Worm (Caenorhabditis elegans) whole organism, young adult: ENCODE measurements around the gene Y77E11A.8.

Experiments
- F33H1.4 ChIP-seq: fragments of 200-800 bp; sonication (Bioruptor generic); IDR thresholded peaks from 2 replicates; pipeline ENCODE4 v1.3.6; 2022; ENCODE audit warnings: missing genetic modification reagents, missing genetic modification characterization, missing compliant biosample characterization
- F49E8.2 ChIP-seq: sonication (generic microtip); optimal IDR thresholded peaks from 3 replicates; lab custom pipeline; 2017; ENCODE audit warnings: missing genetic modification characterization, mild to moderate bottlenecking, missing compliant biosample characterization, antibody characterized with exemption, moderate library complexity; ENCODE audit not compliant: insufficient read depth
- T26A5.8 ChIP-seq: sonication (generic microtip); optimal IDR thresholded peaks from 2 replicates; lab custom pipeline; 2016; ENCODE audit warnings: missing genetic modification characterization, missing compliant biosample characterization
- attf-5 ChIP-seq: fragments of 200-800 bp; sonication (Bioruptor generic); optimal IDR thresholded peaks from 2 replicates; lab custom pipeline; 2018; ENCODE audit warnings: mild to moderate bottlenecking, missing genetic modification characterization, missing compliant biosample characterization
- attf-6 ChIP-seq: fragments of 200-800 bp; sonication (Bioruptor generic); IDR thresholded peaks from 2 replicates; pipeline ENCODE4 v1.3.6; 2022; ENCODE audit warnings: missing genetic modification reagents, missing genetic modification characterization, missing compliant biosample characterization
- hmg-20 ChIP-seq: fragments of 200-800 bp; sonication (Bioruptor generic); IDR thresholded peaks from 2 replicates; pipeline ENCODE4 v1.3.6; 2022; ENCODE audit warnings: missing genetic modification reagents, missing genetic modification characterization, missing compliant biosample characterization
- let-526 ChIP-seq: fragments of 200-800 bp; sonication (Bioruptor generic); IDR thresholded peaks from 2 replicates; pipeline ENCODE4 v1.3.6; 2022; ENCODE audit warnings: missing genetic modification reagents, missing genetic modification characterization, missing compliant biosample characterization
- lin-40 ChIP-seq: sonication (generic microtip); optimal IDR thresholded peaks from 2 replicates; lab custom pipeline; 2016; ENCODE audit warnings: missing genetic modification characterization, mild to moderate bottlenecking, missing compliant biosample characterization, missing genotype, missing genetic modification reagents
- mcd-1 ChIP-seq: fragments of 200-800 bp; sonication (Bioruptor generic); IDR thresholded peaks from 2 replicates; pipeline ENCODE4 v1.3.6; 2022; ENCODE audit warnings: missing genetic modification reagents, missing genetic modification characterization, missing compliant biosample characterization
- sea-2 ChIP-seq: fragments of 200-800 bp; sonication (Bioruptor generic); IDR thresholded peaks from 2 replicates; pipeline ENCODE4 v1.3.6; 2022; ENCODE audit warnings: missing genetic modification characterization, missing compliant biosample characterization
- unc-130 ChIP-seq: sonication (generic microtip); optimal IDR thresholded peaks from 2 replicates; lab custom pipeline; 2016; ENCODE audit warnings: missing genetic modification reagents, missing genetic modification characterization, missing compliant biosample characterization
- ztf-3 ChIP-seq: fragments of 200-800 bp; sonication (Bioruptor generic); optimal IDR thresholded peaks from 2 replicates; lab custom pipeline; 2018; ENCODE audit warnings: mild to moderate bottlenecking, missing genetic modification characterization, missing compliant biosample characterization

ce11 chrIV:1381596-1382274 is 43.1 kb downstream of the Y77E11A.8 start:
- TF ChIP-seq T26A5.8 (no peak), lin-40 (no peak), ztf-3 (GFP tag; lab: Kevin White, UChicago) (no peak), sea-2 (GFP tag; lab: Robert Waterston, UW) (no peak), unc-130 (no peak), attf-5 (GFP tag; lab: Kevin White, UChicago) (no peak), let-526 (GFP tag; lab: Robert Waterston, UW) (no peak), mcd-1 (no peak), F49E8.2 (tag; lab: Kevin White, UChicago) (no peak), hmg-20 (GFP tag; lab: Robert Waterston, UW) (no peak), attf-6 (GFP tag; lab: Robert Waterston, UW) (no peak), F33H1.4 (GFP tag; lab: Robert Waterston, UW) (no peak)
